Fruit fly (Drosophila melanogaster) whole organism, embryonic: ENCODE results near the gene CG43051.

Experiments
- Adf1 ChIP-seq: fragments of 200-800 bp; sonication (Bioruptor generic); IDR thresholded peaks from 2 replicates; pipeline ENCODE4 v1.3.6; 2022; ENCODE audit warnings: missing biosample characterization, missing genetic modification characterization
- BtbVII ChIP-seq: fragments of 200-800 bp; sonication (Bioruptor generic); optimal IDR thresholded peaks from 3 replicates; lab custom pipeline; 2017; ENCODE audit warnings: missing biosample characterization, mild to moderate bottlenecking, missing genetic modification characterization
- CG12744 ChIP-seq: fragments of 200-800 bp; sonication (Bioruptor generic); optimal IDR thresholded peaks from 2 replicates; lab custom pipeline; 2016; ENCODE audit warnings: missing biosample characterization, missing genetic modification characterization
- CG13424 ChIP-seq: fragments of 200-800 bp; sonication (Bioruptor generic); optimal IDR thresholded peaks from 2 replicates; lab custom pipeline; 2019; ENCODE audit warnings: missing biosample characterization, mild to moderate bottlenecking, missing genetic modification characterization, moderate library complexity
- CG13894 ChIP-seq: fragments of 200-800 bp; sonication (Bioruptor generic); optimal IDR thresholded peaks from 3 replicates; lab custom pipeline; 2018; ENCODE audit warnings: missing biosample characterization, mild to moderate bottlenecking, missing genetic modification characterization, moderate library complexity
- CG15479 ChIP-seq: fragments of 200-800 bp; sonication (Bioruptor generic); optimal IDR thresholded peaks from 3 replicates; lab custom pipeline; 2019; ENCODE audit warnings: missing biosample characterization, mild to moderate bottlenecking, missing genetic modification characterization, moderate library complexity
- CG15514 ChIP-seq: fragments of 200-800 bp; sonication (Bioruptor generic); optimal IDR thresholded peaks from 3 replicates; lab custom pipeline; 2017; ENCODE audit warnings: missing biosample characterization, missing genetic modification characterization, mild to moderate bottlenecking, moderate library complexity, missing genetic modification reagents
- CG17186 ChIP-seq: fragments of 200-800 bp; sonication (Bioruptor generic); optimal IDR thresholded peaks from 3 replicates; lab custom pipeline; 2017; ENCODE audit warnings: missing biosample characterization, missing genetic modification reagents, missing genetic modification characterization
- CG18011 ChIP-seq: fragments of 200-800 bp; sonication (Bioruptor generic); optimal IDR thresholded peaks from 2 replicates; lab custom pipeline; 2017; ENCODE audit warnings: missing biosample characterization, missing genetic modification characterization, mild to moderate bottlenecking, moderate library complexity, missing genotype
- CG1832 ChIP-seq: fragments of 200-800 bp; sonication (Bioruptor generic); optimal IDR thresholded peaks from 2 replicates; lab custom pipeline; 2017; ENCODE audit warnings: missing biosample characterization, mild to moderate bottlenecking, missing genetic modification characterization, inconsistent platforms
- CG31388 ChIP-seq: fragments of 200-800 bp; sonication (Bioruptor generic); optimal IDR thresholded peaks from 2 replicates; lab custom pipeline; 2016; ENCODE audit warnings: missing biosample characterization, missing genetic modification characterization
- CG34422 ChIP-seq: fragments of 200-800 bp; sonication (Bioruptor generic); IDR thresholded peaks from 3 replicates; pipeline ENCODE4 v1.3.6; 2022; ENCODE audit warnings: missing biosample characterization, missing genetic modification characterization
- CG6765 ChIP-seq: fragments of 200-800 bp; sonication (Bioruptor generic); optimal IDR thresholded peaks from 3 replicates; lab custom pipeline; 2017; ENCODE audit warnings: missing biosample characterization, mild to moderate bottlenecking, missing genetic modification characterization
- CG7928 ChIP-seq: fragments of 200-800 bp; sonication (Bioruptor generic); optimal IDR thresholded peaks from 2 replicates; lab custom pipeline; 2017; ENCODE audit warnings: missing biosample characterization, mild to moderate bottlenecking, missing genetic modification characterization
- Camta ChIP-seq: fragments of 200-800 bp; sonication (Bioruptor generic); optimal IDR thresholded peaks from 2 replicates; lab custom pipeline; 2016; ENCODE audit warnings: missing biosample characterization, missing genetic modification characterization
- Dll ChIP-seq: fragments of 200-800 bp; sonication (Bioruptor generic); IDR thresholded peaks from 4 replicates; pipeline ENCODE4 v1.3.6; 2022; ENCODE audit warnings: missing biosample characterization, missing genetic modification characterization; ENCODE audit not compliant: partially characterized antibody
- Fer1 ChIP-seq: fragments of 200-800 bp; sonication (Bioruptor generic); optimal IDR thresholded peaks from 2 replicates; lab custom pipeline; 2017; ENCODE audit warnings: missing biosample characterization, mild to moderate bottlenecking, missing genetic modification characterization
- HLHmδ ChIP-seq: fragments of 200-800 bp; sonication (Bioruptor generic); optimal IDR thresholded peaks from 2 replicates; lab custom pipeline; 2018; ENCODE audit warnings: missing biosample characterization, mild to moderate bottlenecking, missing genetic modification characterization, moderate library complexity
- Myb ChIP-seq: fragments of 200-800 bp; sonication (Bioruptor generic); optimal IDR thresholded peaks from 2 replicates; lab custom pipeline; 2016; ENCODE audit warnings: missing biosample characterization, missing genetic modification characterization
- NC2β ChIP-seq: fragments of 200-800 bp; sonication (Bioruptor generic); optimal IDR thresholded peaks from 2 replicates; lab custom pipeline; 2016; ENCODE audit warnings: missing biosample characterization, missing genetic modification characterization
- Scr ChIP-seq: fragments of 200-800 bp; sonication (Bioruptor generic); IDR thresholded peaks from 2 replicates; pipeline ENCODE4 v1.3.6; 2022; ENCODE audit warnings: missing biosample characterization, missing genetic modification characterization; ENCODE audit not compliant: partially characterized antibody
- Spps ChIP-seq: fragments of 200-800 bp; sonication (Bioruptor generic); optimal IDR thresholded peaks from 2 replicates; lab custom pipeline; 2018; ENCODE audit warnings: missing biosample characterization, mild to moderate bottlenecking, missing genetic modification characterization
- Sry-δ ChIP-seq: fragments of 200-800 bp; sonication (Bioruptor generic); optimal IDR thresholded peaks from 2 replicates; lab custom pipeline; 2016; ENCODE audit warnings: missing biosample characterization, missing genetic modification characterization
- Tbp ChIP-seq: fragments of >200 bp; optimal IDR thresholded peaks from 2 replicates; lab custom pipeline; 2018; ENCODE audit warnings: missing biosample characterization, missing genetic modification characterization
- ap ChIP-seq: fragments of 200-800 bp; sonication (Bioruptor generic); IDR thresholded peaks from 2 replicates; pipeline ENCODE4 v1.3.6; 2022; ENCODE audit warnings: missing biosample characterization, missing genetic modification characterization
- ara ChIP-seq: fragments of 200-800 bp; sonication (Bioruptor generic); IDR thresholded peaks from 2 replicates; pipeline ENCODE4 v1.3.6; 2022; ENCODE audit warnings: missing biosample characterization, missing genetic modification characterization
- az2 ChIP-seq: fragments of 200-800 bp; sonication (Bioruptor generic); optimal IDR thresholded peaks from 3 replicates; lab custom pipeline; 2016; ENCODE audit warnings: missing biosample characterization, missing genetic modification characterization
- chinmo ChIP-seq: fragments of 200-800 bp; sonication (Bioruptor generic); IDR thresholded peaks from 4 replicates; pipeline ENCODE4 v1.3.6; 2022; ENCODE audit warnings: missing biosample characterization, missing genetic modification characterization; ENCODE audit not compliant: partially characterized antibody
- crol ChIP-seq: fragments of 200-800 bp; sonication (Bioruptor generic); IDR thresholded peaks from 2 replicates; pipeline ENCODE4 v1.3.6; 2022; ENCODE audit warnings: missing biosample characterization, missing genetic modification characterization
- disco-r ChIP-seq: fragments of 200-800 bp; sonication (Bioruptor generic); optimal IDR thresholded peaks from 2 replicates; lab custom pipeline; 2016; ENCODE audit warnings: missing biosample characterization, missing genetic modification characterization
- dmrt99B ChIP-seq: fragments of 200-800 bp; sonication (Bioruptor generic); optimal IDR thresholded peaks from 2 replicates; lab custom pipeline; 2018; ENCODE audit warnings: missing biosample characterization, mild to moderate bottlenecking, missing genetic modification characterization, moderate library complexity
- dpn ChIP-seq, 2 experiments: fragments of 200-800 bp; sonication (Bioruptor generic); optimal IDR thresholded peaks; 3 replicates each; lab custom pipeline; 2016; ENCODE audit warnings: missing biosample characterization in 2 of 2, missing genetic modification characterization in 2 of 2
- eve ChIP-seq, 2 experiments: fragments of >200 bp; optimal IDR thresholded peaks; 2 replicates each; lab custom pipeline; 2017; ENCODE audit warnings: missing biosample characterization in 2 of 2, missing genetic modification characterization in 2 of 2
- exex ChIP-seq: fragments of 200-800 bp; sonication (Bioruptor generic); optimal IDR thresholded peaks from 4 replicates; lab custom pipeline; 2018; ENCODE audit warnings: missing biosample characterization, mild to moderate bottlenecking, missing genetic modification characterization, moderate library complexity
- fd64A ChIP-seq: fragments of 200-800 bp; sonication (Bioruptor generic); optimal IDR thresholded peaks from 3 replicates; lab custom pipeline; 2018; ENCODE audit warnings: missing biosample characterization, mild to moderate bottlenecking, missing genetic modification characterization
- fru ChIP-seq: fragments of >200 bp; optimal IDR thresholded peaks from 2 replicates; lab custom pipeline; 2017
- klu ChIP-seq: fragments of 200-800 bp; sonication (Bioruptor generic); IDR thresholded peaks from 2 replicates; pipeline ENCODE4 v1.3.6; 2022; ENCODE audit warnings: missing biosample characterization, missing genetic modification characterization
- lov ChIP-seq, 2 experiments: fragments of 200-800 bp in 1 of 2; fragments of >200 bp in 1 of 2; sonication (Bioruptor generic) in 1 of 2; IDR thresholded peaks in 1 of 2; optimal IDR thresholded peaks in 1 of 2; 2 replicates in 1 of 2; 3 replicates in 1 of 2; pipeline versions ENCODE4 v1.3.6 to Lab custom; 2017 to 2022; ENCODE audit warnings: missing biosample characterization in 1 of 2, missing genetic modification characterization in 1 of 2
- prd ChIP-seq, 3 experiments: fragments of >200 bp in 2 of 3; fragments of 200-800 bp in 1 of 3; sonication (Bioruptor generic) in 1 of 3; optimal IDR thresholded peaks in 2 of 3; IDR thresholded peaks in 1 of 3; 2 replicates in 2 of 3; 3 replicates in 1 of 3; pipeline versions ENCODE4 v1.3.6 to Lab custom; 2017 to 2022; ENCODE audit warnings: missing biosample characterization in 1 of 3, missing genetic modification characterization in 1 of 3
- pros ChIP-seq: fragments of 200-800 bp; sonication (Bioruptor generic); optimal IDR thresholded peaks from 3 replicates; lab custom pipeline; 2019; ENCODE audit warnings: missing biosample characterization, mild to moderate bottlenecking, missing genetic modification characterization, moderate library complexity
- repo ChIP-seq: fragments of 200-800 bp; sonication (Bioruptor generic); optimal IDR thresholded peaks from 2 replicates; lab custom pipeline; 2016; ENCODE audit warnings: missing biosample characterization, missing genetic modification characterization
- sna ChIP-seq: fragments of 200-800 bp; sonication (Bioruptor generic); IDR thresholded peaks from 2 replicates; pipeline ENCODE4 v1.3.6; 2022; ENCODE audit warnings: missing biosample characterization, missing genetic modification characterization; ENCODE audit not compliant: partially characterized antibody
- sug ChIP-seq: fragments of 200-800 bp; optimal IDR thresholded peaks from 2 replicates; lab custom pipeline; 2019; ENCODE audit warnings: missing biosample characterization, mild to moderate bottlenecking, missing genetic modification characterization, moderate library complexity
- tap ChIP-seq: fragments of 200-800 bp; optimal IDR thresholded peaks from 3 replicates; lab custom pipeline; 2019; ENCODE audit warnings: missing biosample characterization, mild to moderate bottlenecking, missing genetic modification characterization, moderate library complexity
- tio ChIP-seq: fragments of 200-800 bp; sonication (Bioruptor generic); optimal IDR thresholded peaks from 2 replicates; lab custom pipeline; 2017; ENCODE audit warnings: missing biosample characterization, missing genetic modification characterization, inconsistent platforms
- tna ChIP-seq: fragments of 200-800 bp; sonication (Bioruptor generic); IDR thresholded peaks from 2 replicates; pipeline ENCODE4 v1.3.6; 2022; ENCODE audit warnings: missing biosample characterization, missing genetic modification characterization; ENCODE audit not compliant: partially characterized antibody
- twi ChIP-seq: fragments of 200-800 bp; optimal IDR thresholded peaks from 2 replicates; lab custom pipeline; 2019; ENCODE audit warnings: missing biosample characterization, mild to moderate bottlenecking, missing genetic modification characterization, moderate library complexity

CG43051 gene

dm6 chr2L:12460767-12461739, 46.7 kb upstream of the CG43051 start (continued):
- TF ChIP-seq Camta (GFP tag; lab: Kevin White, UChicago) = no peak
- TF ChIP-seq CG13424 (tag; lab: Kevin White, UChicago) = peak; percentile 41
- TF ChIP-seq klu (GFP tag; lab: Robert Waterston, UW) = no peak
- peak; percentile 87 for TF ChIP-seq CG6765
- no peak for TF ChIP-seq CG34422 (GFP tag; lab: Robert Waterston, UW)
- TF ChIP-seq Spps = no peak
- peak; percentile 75 for TF ChIP-seq sug (tag; lab: Kevin White, UChicago)
- peak; percentile 91 for TF ChIP-seq Fer1 (GFP tag; lab: Kevin White, UChicago)
- TF ChIP-seq ara = peak; percentile 48; the same call in 1 of the 2 replicates
- TF ChIP-seq pros (GFP tag; lab: Kevin White, UChicago) = peak; percentile 74
- peak; percentile 27; the same call in 1 of the 2 replicates for TF ChIP-seq Scr (GFP tag; lab: Robert Waterston, UW)
- TF ChIP-seq prd (optimal IDR thresholded peaks at IDR 0.05; lab: Kevin White, UChicago) = no peak
- peak; percentile 18; the same call in 1 of the 3 replicates for TF ChIP-seq prd (GFP tag; IDR thresholded peaks at IDR 0.05; lab: Robert Waterston, UW)
- TF ChIP-seq fru (lab: Kevin White, UChicago) = no peak
- TF ChIP-seq CG13894 (tag; lab: Kevin White, UChicago) = peak; percentile 93
- no peak for TF ChIP-seq crol
- TF ChIP-seq CG31388 (GFP tag; lab: Kevin White, UChicago) = no peak
- peak; percentile 40 for TF ChIP-seq dmrt99B (tag; lab: Kevin White, UChicago)
- TF ChIP-seq BtbVII (GFP tag; lab: Kevin White, UChicago) = peak; percentile 88
- TF ChIP-seq fd64A (GFP tag; lab: Kevin White, UChicago) = peak; percentile 72
- TF ChIP-seq Sry-δ = no peak
- 0 out of 4 replicates have a peak, but pooled peaks have one; percentile 43 for TF ChIP-seq Dll
- TF ChIP-seq chinmo = peak; percentile 93; the same call in 2 of the 4 replicates
- peak; percentile 3 to 33 for TF ChIP-seq dpn (GFP tag; optimal IDR thresholded peaks at IDR 0.05; lab: Kevin White, UChicago)

dm6 chr2L:12463037-12463436, 44.7 kb upstream of the CG43051 start:
- TF ChIP-seq ap (no peak), az2 (GFP tag; lab: Kevin White, UChicago) (peak; percentile 18), Myb (GFP tag; lab: Kevin White, UChicago) (no peak), CG17186 (GFP tag; lab: Kevin White, UChicago) (no peak), CG15479 (GFP tag; lab: Kevin White, UChicago) (no peak), lov (optimal IDR thresholded peaks at IDR 0.05; lab: Kevin White, UChicago) (no peak), lov (GFP tag; IDR thresholded peaks at IDR 0.05; lab: Robert Waterston, UW) (no peak), NC2β (GFP tag; lab: Kevin White, UChicago) (no peak), BtbVII (GFP tag; lab: Kevin White, UChicago) (peak; percentile 53), tna (GFP tag; lab: Robert Waterston, UW) (no peak), HLHmδ (GFP tag; lab: Kevin White, UChicago) (no peak), Tbp (GFP tag; lab: Kevin White, UChicago) (no peak), Adf1 (GFP tag; lab: Robert Waterston, UW) (no peak), eve (GFP tag; optimal IDR thresholded peaks at IDR 0.05; lab: Kevin White, UChicago) (no peak), CG12744 (GFP tag; lab: Kevin White, UChicago) (no peak), CG18011 (GFP tag; lab: Kevin White, UChicago) (no peak), tio (no peak), CG7928 (no peak), exex (tag; lab: Kevin White, UChicago) (peak; percentile 54), tap (tag; lab: Kevin White, UChicago) (peak; percentile 22), CG15514 (GFP tag; lab: Kevin White, UChicago) (peak; percentile 44), repo (GFP tag; lab: Kevin White, UChicago) (no peak), sna (GFP tag; lab: Robert Waterston, UW) (no peak), CG1832 (GFP tag; lab: Kevin White, UChicago) (no peak), twi (no peak), disco-r (GFP tag; lab: Kevin White, UChicago) (no peak)
